Fruit fly (Drosophila melanogaster): ENCODE results near the gene Gip.

Gip gene

DNA sequence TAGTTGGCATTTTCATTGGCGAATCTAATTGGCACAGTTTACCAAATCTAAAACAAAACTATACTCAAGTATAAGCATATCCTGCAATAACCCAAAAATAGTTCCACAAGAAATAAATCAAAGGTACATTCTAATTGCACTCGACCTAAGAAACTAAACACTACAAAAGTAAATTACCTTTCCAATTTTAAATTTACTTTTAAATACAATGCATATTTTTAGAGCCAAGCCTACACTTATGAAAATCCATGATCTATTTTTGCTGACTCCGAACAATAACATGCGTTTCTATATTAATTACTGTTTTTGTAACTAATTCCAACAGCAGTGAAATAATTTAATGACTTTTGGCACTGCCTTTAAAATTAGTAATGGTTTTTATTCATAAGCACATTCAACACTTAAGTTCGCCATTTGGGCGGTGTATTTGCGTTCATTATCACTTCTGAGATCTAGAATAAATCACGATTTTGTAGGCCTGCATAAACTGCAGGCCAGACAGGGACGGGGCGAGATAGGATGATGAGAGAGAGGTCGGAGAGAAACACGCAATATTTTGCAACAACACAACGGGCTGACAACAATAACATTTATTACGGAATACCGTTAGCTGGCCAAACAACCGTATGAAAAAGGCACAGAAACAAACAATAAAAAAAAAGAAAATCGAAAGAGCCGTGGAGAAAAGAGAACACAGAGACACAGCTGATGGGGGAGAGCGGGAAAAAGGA, 4.7 kb downstream of the Gip start:
- TF ChIP-seq D1 (tag; optimal IDR thresholded peaks at IDR 0.05), result no peak
- TF ChIP-seq CG13204 (GFP tag; optimal IDR thresholded peaks at IDR 0.05), result no peak
- TF ChIP-seq Ets98B (GFP tag; IDR thresholded peaks at IDR 0.05), result no peak
- peak; percentile 22 for TF ChIP-seq CG9948 (tag; optimal IDR thresholded peaks at IDR 0.05)
- peak; percentile 20 for TF ChIP-seq Pif1A (GFP tag; optimal IDR thresholded peaks at IDR 0.05)
- TF ChIP-seq CG14655 (GFP tag; optimal IDR thresholded peaks at IDR 0.05), result peak; percentile 65
- TF ChIP-seq EcR (GFP tag; optimal IDR thresholded peaks at IDR 0.05), result no peak
- TF ChIP-seq CG32121 (GFP tag; IDR thresholded peaks at IDR 0.05), result no peak
- TF ChIP-seq Pif1B (GFP tag; optimal IDR thresholded peaks at IDR 0.05), result no peak
- TF ChIP-seq CG17806 (tag; optimal IDR thresholded peaks at IDR 0.05), result no peak
- peak; percentile 56 for TF ChIP-seq Snoo (tag; optimal IDR thresholded peaks at IDR 0.05)
- no peak for TF ChIP-seq gl (tag; optimal IDR thresholded peaks at IDR 0.05)
- TF ChIP-seq CG8301 (tag; optimal IDR thresholded peaks at IDR 0.05), result peak; percentile 40
- TF ChIP-seq CG15710 (tag; optimal IDR thresholded peaks at IDR 0.05), result peak; percentile 20
- no peak; the same call in 2 of the 3 replicates for TF ChIP-seq CG4496 (GFP tag; IDR thresholded peaks at IDR 0.05)
- TF ChIP-seq fd96Ca (GFP tag; IDR thresholded peaks at IDR 0.05), result no peak
- no peak for TF ChIP-seq CG34367 (tag; optimal IDR thresholded peaks at IDR 0.05)
- peak; percentile 41 for TF ChIP-seq CG8159 (tag; optimal IDR thresholded peaks at IDR 0.05)
- no peak for TF ChIP-seq CG12605 (GFP tag; IDR thresholded peaks at IDR 0.05)
- TF ChIP-seq CG10348 (GFP tag; IDR thresholded peaks at IDR 0.05), result no peak
- TF ChIP-seq rn (GFP tag; IDR thresholded peaks at IDR 0.05), result no peak

DNA sequence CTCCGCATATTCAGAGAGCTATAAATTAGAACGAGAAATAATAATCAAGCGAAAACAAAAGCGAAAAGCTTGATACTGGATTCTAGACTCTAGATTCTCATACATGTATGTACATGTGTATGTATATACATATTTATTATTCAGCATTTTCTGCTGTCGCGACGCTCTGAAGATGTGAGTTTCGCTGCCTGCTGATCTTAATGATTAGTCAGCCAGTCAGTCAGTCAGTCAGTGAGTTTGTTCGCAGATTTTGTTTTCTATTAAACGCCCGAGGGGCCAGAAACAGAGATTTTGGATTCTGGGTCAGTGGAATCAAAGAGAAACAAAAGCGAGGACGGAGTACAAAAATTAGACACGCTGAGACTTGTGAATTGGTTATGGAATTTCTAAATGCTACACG, 7.4 kb downstream of the Gip start:
- TF ChIP-seq CG8159 (tag; optimal IDR thresholded peaks at IDR 0.05) (no peak), CG32121 (GFP tag; IDR thresholded peaks at IDR 0.05) (no peak), rn (GFP tag; IDR thresholded peaks at IDR 0.05) (no peak), gl (tag; optimal IDR thresholded peaks at IDR 0.05) (no peak), CG12605 (GFP tag; IDR thresholded peaks at IDR 0.05) (no peak), Ets98B (GFP tag; IDR thresholded peaks at IDR 0.05) (no peak), EcR (GFP tag; optimal IDR thresholded peaks at IDR 0.05) (no peak), CG9948 (tag; optimal IDR thresholded peaks at IDR 0.05) (no peak), CG13204 (GFP tag; optimal IDR thresholded peaks at IDR 0.05) (no peak), CG17806 (tag; optimal IDR thresholded peaks at IDR 0.05) (no peak), fd96Ca (GFP tag; IDR thresholded peaks at IDR 0.05) (no peak), CG14655 (GFP tag; optimal IDR thresholded peaks at IDR 0.05) (no peak), Pif1B (GFP tag; optimal IDR thresholded peaks at IDR 0.05) (no peak), CG15710 (tag; optimal IDR thresholded peaks at IDR 0.05) (no peak)

DNA sequence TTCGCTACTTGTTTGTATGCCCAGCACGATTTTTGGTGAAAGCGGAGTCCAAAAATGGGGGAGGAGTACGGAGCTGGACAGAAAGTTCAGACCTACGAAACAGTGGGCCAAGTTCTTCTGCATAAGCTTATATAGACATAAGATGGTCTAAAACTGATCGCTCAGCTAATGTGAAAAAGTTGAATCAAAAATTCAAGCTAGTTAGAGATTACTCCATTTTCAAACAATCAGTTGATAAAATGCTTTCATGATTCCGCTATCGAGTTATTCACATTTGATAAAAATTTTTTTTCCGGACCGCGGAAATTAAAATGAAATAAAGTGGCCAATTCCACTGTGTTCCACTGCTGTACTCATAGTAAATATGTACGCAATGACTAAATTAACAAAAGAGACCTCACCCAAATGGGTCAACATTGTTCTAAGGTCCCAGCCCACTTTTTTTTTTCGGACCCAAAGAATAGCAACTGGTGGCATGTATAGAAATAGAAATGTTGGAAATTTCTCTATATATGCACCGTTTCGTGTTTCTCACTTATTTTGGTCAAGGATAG, 9.2 kb downstream of the Gip start:
- TF ChIP-seq Ets98B (GFP tag; IDR thresholded peaks at IDR 0.05) (no peak), CG4496 (GFP tag; IDR thresholded peaks at IDR 0.05) (no peak), CG9948 (tag; optimal IDR thresholded peaks at IDR 0.05) (no peak), EcR (GFP tag; optimal IDR thresholded peaks at IDR 0.05) (no peak), CG14655 (GFP tag; optimal IDR thresholded peaks at IDR 0.05) (no peak), CG8301 (tag; optimal IDR thresholded peaks at IDR 0.05) (no peak)

DNA sequence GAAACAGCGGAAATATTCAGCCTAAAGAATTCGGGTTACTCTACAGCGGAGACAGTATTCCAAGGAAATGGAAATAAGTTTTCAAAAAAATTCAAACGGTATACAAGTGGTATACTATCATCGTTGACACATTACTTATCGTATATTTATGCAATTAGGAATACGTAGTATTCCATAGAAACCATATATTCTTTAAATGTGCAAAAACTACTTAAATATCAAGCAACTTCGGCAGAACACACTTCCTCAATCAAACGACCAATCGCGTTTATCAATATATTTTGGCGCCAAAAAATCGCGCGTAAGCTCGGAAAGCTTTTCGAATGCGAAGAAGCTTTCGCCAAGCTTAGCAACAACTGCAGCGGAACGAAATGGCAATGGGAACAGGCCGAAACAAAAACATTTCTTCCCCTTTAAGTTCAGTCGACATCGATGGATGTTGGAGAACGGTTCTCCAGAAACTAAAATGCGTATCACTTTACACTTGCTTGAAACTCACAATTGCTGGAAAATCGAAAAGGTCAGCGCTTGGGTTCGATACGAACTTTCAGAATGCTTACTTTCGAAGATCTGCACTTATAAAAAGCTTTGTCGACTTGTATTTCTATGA, 10.6 kb downstream of the Gip start:
- TF ChIP-seq CG32121 (GFP tag; IDR thresholded peaks at IDR 0.05), result peak; percentile 30; the same call in 1 of the 2 replicates
- TF ChIP-seq CG8159 (tag; optimal IDR thresholded peaks at IDR 0.05), result peak; percentile 16
- peak; percentile 13 for TF ChIP-seq Pif1A (GFP tag; optimal IDR thresholded peaks at IDR 0.05)
- no peak; the same call in 2 of the 3 replicates for TF ChIP-seq CG4496 (GFP tag; IDR thresholded peaks at IDR 0.05)
- peak; percentile 10 for TF ChIP-seq CG14655 (GFP tag; optimal IDR thresholded peaks at IDR 0.05)

DNA sequence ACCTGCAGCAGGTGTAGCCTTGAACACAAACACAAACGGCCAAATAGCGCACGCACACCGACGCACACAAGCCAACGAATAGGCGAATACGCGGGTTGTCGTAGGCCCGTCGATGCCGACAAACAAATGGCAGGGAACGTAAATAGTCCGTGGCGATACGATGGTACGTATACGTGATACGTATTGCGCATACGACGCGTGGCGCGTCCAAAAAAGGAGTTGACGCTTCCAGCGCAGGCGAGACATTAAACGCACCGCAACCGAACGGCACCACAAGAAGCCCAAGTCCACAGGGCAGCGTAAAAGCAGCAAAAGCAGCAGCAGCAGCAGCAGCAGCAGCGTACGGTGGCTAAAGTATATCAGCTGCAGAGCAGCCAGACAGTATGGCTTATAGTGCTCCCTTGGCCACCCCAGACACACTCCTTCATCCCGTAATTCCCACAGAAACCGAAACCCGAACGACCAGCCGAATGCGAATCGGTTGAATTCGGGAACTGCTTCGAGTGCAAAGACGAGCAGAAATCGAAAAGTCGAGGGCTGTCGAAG, 11.2 kb downstream of the Gip start:
- peak; percentile 28 for TF ChIP-seq Pif1B (GFP tag; optimal IDR thresholded peaks at IDR 0.05)
- TF ChIP-seq CG12605 (GFP tag; IDR thresholded peaks at IDR 0.05), result no peak
- TF ChIP-seq CG13204 (GFP tag; optimal IDR thresholded peaks at IDR 0.05), result peak; percentile 13
- no peak for TF ChIP-seq CG10348 (GFP tag; IDR thresholded peaks at IDR 0.05)

DNA sequence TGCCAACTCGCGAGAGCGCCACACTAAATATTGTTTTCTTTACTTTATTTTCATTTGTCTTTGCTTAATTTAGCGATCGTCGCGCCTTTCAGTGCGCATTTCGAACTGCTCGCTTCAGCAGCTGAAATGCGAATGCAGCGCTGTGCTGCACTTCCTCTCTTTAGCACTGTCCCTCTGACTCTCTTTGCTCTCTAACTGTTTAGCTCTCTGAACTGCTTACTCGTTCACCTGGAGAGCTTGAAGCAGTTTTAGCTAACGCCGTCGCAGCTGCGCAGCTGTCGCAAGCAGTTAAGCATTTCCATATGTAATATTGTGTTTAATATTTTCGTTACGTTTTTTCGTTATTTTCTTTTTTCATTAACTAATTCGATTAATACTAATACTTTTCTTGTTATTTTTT, 20.7 kb downstream of the Gip start:
- TF ChIP-seq CG32121 (GFP tag; IDR thresholded peaks at IDR 0.05) (peak; percentile 70), CG14655 (GFP tag; optimal IDR thresholded peaks at IDR 0.05) (no peak), Ets98B (GFP tag; IDR thresholded peaks at IDR 0.05) (0 out of 2 replicates have a peak, but pooled peaks have one; percentile 33), Pif1B (GFP tag; optimal IDR thresholded peaks at IDR 0.05) (no peak), EcR (GFP tag; optimal IDR thresholded peaks at IDR 0.05) (no peak), fd96Ca (GFP tag; IDR thresholded peaks at IDR 0.05) (peak; percentile 44; the same call in 2 of the 3 replicates), CG4496 (GFP tag; IDR thresholded peaks at IDR 0.05) (peak; percentile 83)
